Worm (Caenorhabditis elegans): ENCODE data around the gene lab-2.
A peak's percentile ranks its signal among the peaks of the same experiment; 100 is the strongest.

DNA sequence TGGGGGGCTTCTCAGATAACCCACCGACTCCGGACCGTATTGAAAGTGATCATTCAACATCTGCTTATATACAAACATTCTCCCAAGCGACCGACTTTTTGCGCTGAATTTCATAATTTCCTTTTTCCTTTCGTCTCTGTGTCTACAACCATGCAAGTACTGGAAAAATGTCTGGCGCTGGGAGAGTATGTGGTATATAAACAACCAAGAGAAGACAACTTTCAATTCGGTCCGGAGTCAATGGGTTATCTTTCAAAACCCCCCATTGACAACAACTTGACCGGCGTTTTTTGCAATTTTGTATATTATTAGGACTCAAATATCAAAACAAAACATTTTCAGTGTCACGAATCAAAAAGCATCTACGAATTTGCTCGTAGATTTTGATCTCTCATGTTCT is 50.9 kb downstream of the lab-2 start:
- TF ChIP-seq zag-1 (tag; optimal IDR thresholded peaks at IDR 0.05) (no peak), lir-3 (tag; optimal IDR thresholded peaks at IDR 0.05; ENCODE audit: poor library complexity) (no peak), dpl-1 (GFP tag; optimal IDR thresholded peaks at IDR 0.05) (peak; percentile 41 to 65 (median 64))
